Worm (Caenorhabditis elegans): ENCODE data around the gene dot-1.2.
A peak's percentile ranks its signal among the peaks of the same experiment; 100 is the strongest.

Gene dot-1.2

ce11 chrX:11826892-11827291 is 42.3 kb downstream of the dot-1.2 start:
- TF ChIP-seq fkh-6 (tag; optimal IDR thresholded peaks at IDR 0.05): no peak

ce11 chrX:11823704-11824103 is 45.5 kb downstream of the dot-1.2 start, which contains the start of gene tag-241:
Gene tag-241, plus strand, starts transcription at chrX:11824004.
- no peak for TF ChIP-seq elt-4 (tag; optimal IDR thresholded peaks at IDR 0.05)
- no peak for TF ChIP-seq rnt-1 (tag; optimal IDR thresholded peaks at IDR 0.05)
- no peak for TF ChIP-seq tbx-2 (tag; optimal IDR thresholded peaks at IDR 0.05)
- TF ChIP-seq pag-3 (tag; optimal IDR thresholded peaks at IDR 0.05; ENCODE audit: borderline replicate concordance): no peak
- no peak for TF ChIP-seq fkh-6 (tag; optimal IDR thresholded peaks at IDR 0.05)
- no peak for TF ChIP-seq fkh-10 (GFP tag; optimal IDR thresholded peaks at IDR 0.05)
- TF ChIP-seq ceh-19 (GFP tag; optimal IDR thresholded peaks at IDR 0.05): no peak
- TF ChIP-seq ceh-9 (tag; optimal IDR thresholded peaks at IDR 0.05): no peak
- TF ChIP-seq pqm-1 (tag; optimal IDR thresholded peaks at IDR 0.05): no peak
- TF ChIP-seq dmd-4 (tag; optimal IDR thresholded peaks at IDR 0.05; ENCODE audit: borderline replicate concordance): no peak
- no peak for TF ChIP-seq unc-42 (tag; optimal IDR thresholded peaks at IDR 0.05)
- no peak for TF ChIP-seq ama-1 (optimal IDR thresholded peaks at IDR 0.05)
- no peak for TF ChIP-seq fax-1 (tag; optimal IDR thresholded peaks at IDR 0.05)
- TF ChIP-seq ztf-16 (tag; optimal IDR thresholded peaks at IDR 0.05): no peak
- no peak for TF ChIP-seq C08G9.2 (tag; optimal IDR thresholded peaks at IDR 0.05)
- no peak for TF ChIP-seq lin-11 (tag; optimal IDR thresholded peaks at IDR 0.05)
- no peak for TF ChIP-seq elt-2 (tag; optimal IDR thresholded peaks at IDR 0.05)

ce11 chrX:11821159-11821720 is 47.9 kb downstream of the dot-1.2 start:
- TF ChIP-seq pat-9 (tag; optimal IDR thresholded peaks at IDR 0.05): peak; percentile 28
- peak; percentile 16 for TF ChIP-seq ceh-34 (tag; optimal IDR thresholded peaks at IDR 0.05)
- peak; percentile 1 for TF ChIP-seq rnt-1 (tag; optimal IDR thresholded peaks at IDR 0.05)
- TF ChIP-seq fkh-10 (GFP tag; optimal IDR thresholded peaks at IDR 0.05): no peak
- no peak for TF ChIP-seq nfya-1 (tag; optimal IDR thresholded peaks at IDR 0.05)

- TF ChIP-seq eyg-1 (tag; optimal IDR thresholded peaks at IDR 0.05) (no peak), pag-3 (tag; optimal IDR thresholded peaks at IDR 0.05; ENCODE audit: borderline replicate concordance) (no peak), unc-55 (GFP tag; optimal IDR thresholded peaks at IDR 0.05) (peak; percentile 5), K02D7.2 (tag; optimal IDR thresholded peaks at IDR 0.05) (no peak)
Observed at ce11 chrX:11818711-11819110, 50.4 kb downstream of the dot-1.2 start.

Measured in whole organism, late embryonic.